Fruit fly (Drosophila melanogaster) whole organism, embryonic: ENCODE measurements around the gene CG12241.
A peak's percentile ranks its signal among the peaks of the same experiment; 100 is the strongest.

Experiments
- Bdp1 ChIP-seq: fragments of 200-800 bp; sonication (Bioruptor generic); optimal IDR thresholded peaks from 3 replicates; lab custom pipeline; 2016; ENCODE audit warnings: missing biosample characterization, missing genetic modification characterization
- CG10267 ChIP-seq: fragments of 200-800 bp; sonication (Bioruptor generic); optimal IDR thresholded peaks from 2 replicates; lab custom pipeline; 2018; ENCODE audit warnings: missing biosample characterization, mild to moderate bottlenecking, missing genetic modification characterization, moderate library complexity
- CG11398 ChIP-seq: fragments of 200-800 bp; sonication (Bioruptor generic); optimal IDR thresholded peaks from 2 replicates; lab custom pipeline; 2016; ENCODE audit warnings: missing biosample characterization, missing genetic modification characterization
- CG11504 ChIP-seq: fragments of 200-800 bp; sonication (Bioruptor generic); optimal IDR thresholded peaks from 3 replicates; lab custom pipeline; 2019; ENCODE audit warnings: missing biosample characterization, mild to moderate bottlenecking, missing genetic modification characterization, moderate library complexity
- CG11560 ChIP-seq: fragments of 200-800 bp; sonication (Bioruptor generic); IDR thresholded peaks from 3 replicates; pipeline ENCODE4 v1.3.6; 2022; ENCODE audit warnings: missing biosample characterization, missing genetic modification characterization
- CG11723 ChIP-seq: fragments of 200-800 bp; sonication (Bioruptor generic); optimal IDR thresholded peaks from 2 replicates; lab custom pipeline; 2017; ENCODE audit warnings: missing biosample characterization, mild to moderate bottlenecking, missing genetic modification characterization
- CG12219 ChIP-seq: fragments of 200-800 bp; sonication (Bioruptor generic); optimal IDR thresholded peaks from 3 replicates; lab custom pipeline; 2018; ENCODE audit warnings: missing biosample characterization, mild to moderate bottlenecking, missing genetic modification characterization
- CG15269 ChIP-seq: fragments of 200-800 bp; sonication (Bioruptor generic); optimal IDR thresholded peaks from 2 replicates; lab custom pipeline; 2018; ENCODE audit warnings: missing biosample characterization, mild to moderate bottlenecking, missing genetic modification characterization, moderate library complexity
- CG15479 ChIP-seq: fragments of 200-800 bp; sonication (Bioruptor generic); optimal IDR thresholded peaks from 3 replicates; lab custom pipeline; 2019; ENCODE audit warnings: missing biosample characterization, mild to moderate bottlenecking, missing genetic modification characterization, moderate library complexity
- CG15601 ChIP-seq: fragments of 200-800 bp; sonication (Bioruptor generic); optimal IDR thresholded peaks from 3 replicates; lab custom pipeline; 2019; ENCODE audit warnings: missing biosample characterization, mild to moderate bottlenecking, missing genetic modification characterization, moderate library complexity
- CG17361 ChIP-seq: fragments of 200-800 bp; sonication (Bioruptor generic); IDR thresholded peaks from 3 replicates; pipeline ENCODE4 v1.3.6; 2022; ENCODE audit warnings: missing biosample characterization, missing genetic modification characterization
- CG17385 ChIP-seq: fragments of 200-800 bp; sonication (Bioruptor generic); optimal IDR thresholded peaks from 3 replicates; lab custom pipeline; 2018; ENCODE audit warnings: missing biosample characterization, mild to moderate bottlenecking, missing genetic modification characterization
- CG18599 ChIP-seq: fragments of 200-800 bp; sonication (Bioruptor generic); optimal IDR thresholded peaks from 3 replicates; lab custom pipeline; 2017; ENCODE audit warnings: missing biosample characterization, missing genetic modification characterization, mild to moderate bottlenecking, moderate library complexity, missing genetic modification reagents
- CG2875 ChIP-seq: fragments of 200-800 bp; sonication (Bioruptor generic); optimal IDR thresholded peaks from 2 replicates; lab custom pipeline; 2017; ENCODE audit warnings: missing biosample characterization, mild to moderate bottlenecking, missing genetic modification characterization, missing genetic modification reagents
- CG32772 ChIP-seq: fragments of 200-800 bp; sonication (Bioruptor generic); IDR thresholded peaks from 2 replicates; pipeline ENCODE4 v1.3.6; 2022; ENCODE audit warnings: missing biosample characterization, missing genetic modification characterization
- CG34376 ChIP-seq: fragments of 200-800 bp; sonication (Bioruptor generic); optimal IDR thresholded peaks from 2 replicates; lab custom pipeline; 2018; ENCODE audit warnings: missing biosample characterization, mild to moderate bottlenecking, missing genetic modification characterization
- CG43689 ChIP-seq: fragments of 200-800 bp; sonication (Bioruptor generic); IDR thresholded peaks from 2 replicates; pipeline ENCODE4 v1.3.6; 2022; ENCODE audit warnings: missing biosample characterization, missing genetic modification characterization
- CG4617 ChIP-seq: fragments of 200-800 bp; sonication (Bioruptor generic); optimal IDR thresholded peaks from 3 replicates; lab custom pipeline; 2016; ENCODE audit warnings: missing biosample characterization, missing genetic modification characterization, borderline replicate concordance
- CG4854 ChIP-seq: fragments of 200-800 bp; sonication (Bioruptor generic); optimal IDR thresholded peaks from 2 replicates; lab custom pipeline; 2016; ENCODE audit warnings: missing biosample characterization, missing genetic modification characterization, inconsistent platforms
- CG6175 ChIP-seq: fragments of 200-800 bp; sonication (Bioruptor generic); IDR thresholded peaks from 3 replicates; pipeline ENCODE4 v1.3.6; 2022; ENCODE audit warnings: missing biosample characterization, missing genetic modification characterization
- CG6272 ChIP-seq: fragments of 200-800 bp; sonication (Bioruptor generic); IDR thresholded peaks from 2 replicates; pipeline ENCODE4 v1.3.6; 2022; ENCODE audit warnings: missing biosample characterization, missing genetic modification characterization
- CG6683 ChIP-seq: fragments of 200-800 bp; sonication (Bioruptor generic); optimal IDR thresholded peaks from 2 replicates; lab custom pipeline; 2017; ENCODE audit warnings: missing biosample characterization, mild to moderate bottlenecking, missing genetic modification characterization, missing genetic modification reagents
- CG6791 ChIP-seq: fragments of 200-800 bp; sonication (Bioruptor generic); IDR thresholded peaks from 3 replicates; pipeline ENCODE4 v1.3.6; 2022; ENCODE audit warnings: missing biosample characterization, missing genetic modification characterization; ENCODE audit not compliant: partially characterized antibody
- CG7963 ChIP-seq: fragments of 200-800 bp; sonication (Bioruptor generic); IDR thresholded peaks from 3 replicates; pipeline ENCODE4 v1.3.6; 2022; ENCODE audit warnings: missing biosample characterization, missing genetic modification characterization; ENCODE audit not compliant: partially characterized antibody
- CG8478 ChIP-seq: fragments of >200 bp; optimal IDR thresholded peaks from 2 replicates; lab custom pipeline; 2018
- CG8765 ChIP-seq: fragments of 200-800 bp; sonication (Bioruptor generic); IDR thresholded peaks from 2 replicates; pipeline ENCODE4 v1.3.6; 2022; ENCODE audit warnings: missing biosample characterization, missing genetic modification characterization
- CG9437 ChIP-seq: fragments of 200-800 bp; sonication (Bioruptor generic); optimal IDR thresholded peaks from 2 replicates; lab custom pipeline; 2018; ENCODE audit warnings: missing biosample characterization, mild to moderate bottlenecking, missing genetic modification characterization
- Dek ChIP-seq: fragments of 200-800 bp; sonication (Bioruptor generic); optimal IDR thresholded peaks from 3 replicates; lab custom pipeline; 2019; ENCODE audit warnings: missing biosample characterization, mild to moderate bottlenecking, missing genetic modification characterization, moderate library complexity
- Dip3 ChIP-seq: fragments of 200-800 bp; sonication (Bioruptor generic); optimal IDR thresholded peaks from 3 replicates; lab custom pipeline; 2016; ENCODE audit warnings: missing biosample characterization, missing genetic modification characterization
- Doc2 ChIP-seq: fragments of 200-800 bp; sonication (Bioruptor generic); IDR thresholded peaks from 2 replicates; pipeline ENCODE4 v1.3.6; 2022; ENCODE audit warnings: missing biosample characterization, missing genetic modification characterization
- Gug ChIP-seq: fragments of 200-800 bp; sonication (Bioruptor generic); IDR thresholded peaks from 4 replicates; pipeline ENCODE4 v1.3.6; 2022; ENCODE audit warnings: missing biosample characterization, missing genetic modification characterization
- H2.0 ChIP-seq: fragments of 200-800 bp; sonication (Bioruptor generic); IDR thresholded peaks from 2 replicates; pipeline ENCODE4 v1.3.6; 2022; ENCODE audit warnings: missing biosample characterization, missing genetic modification characterization
- HLH4C ChIP-seq: fragments of 200-800 bp; sonication (Bioruptor generic); IDR thresholded peaks from 3 replicates; pipeline ENCODE4 v1.3.6; 2022; ENCODE audit warnings: missing biosample characterization, missing genetic modification characterization; ENCODE audit not compliant: partially characterized antibody
- HLH54F ChIP-seq: fragments of 200-800 bp; sonication (Bioruptor generic); optimal IDR thresholded peaks from 3 replicates; lab custom pipeline; 2016; ENCODE audit warnings: missing biosample characterization, missing genetic modification characterization
- PHDP ChIP-seq: fragments of 200-800 bp; sonication (Bioruptor generic); optimal IDR thresholded peaks from 3 replicates; lab custom pipeline; 2018; ENCODE audit warnings: missing biosample characterization, mild to moderate bottlenecking, missing genetic modification characterization, moderate library complexity
- Ravus ChIP-seq: fragments of 200-800 bp; sonication (Bioruptor generic); IDR thresholded peaks from 2 replicates; pipeline ENCODE4 v1.3.6; 2022; ENCODE audit warnings: missing biosample characterization, missing genetic modification characterization
- Taf1 ChIP-seq: fragments of 200-800 bp; sonication (Bioruptor generic); IDR thresholded peaks from 2 replicates; pipeline ENCODE4 v1.3.6; 2022; ENCODE audit warnings: missing biosample characterization, missing genetic modification characterization
- YL-1 ChIP-seq: fragments of 200-800 bp; sonication (Bioruptor generic); optimal IDR thresholded peaks from 3 replicates; lab custom pipeline; 2017; ENCODE audit warnings: missing biosample characterization, mild to moderate bottlenecking, missing genetic modification characterization
- ara ChIP-seq: fragments of 200-800 bp; sonication (Bioruptor generic); IDR thresholded peaks from 2 replicates; pipeline ENCODE4 v1.3.6; 2022; ENCODE audit warnings: missing biosample characterization, missing genetic modification characterization
- dati ChIP-seq: fragments of 200-800 bp; sonication (Bioruptor generic); IDR thresholded peaks from 2 replicates; pipeline ENCODE4 v1.3.6; 2022; ENCODE audit warnings: missing biosample characterization, missing genetic modification characterization
- fd3F ChIP-seq: fragments of 200-800 bp; sonication (Bioruptor generic); optimal IDR thresholded peaks from 2 replicates; lab custom pipeline; 2018; ENCODE audit warnings: missing biosample characterization, mild to moderate bottlenecking, missing genetic modification characterization, moderate library complexity
- gfzf ChIP-seq: fragments of 200-800 bp; sonication (Bioruptor generic); optimal IDR thresholded peaks from 2 replicates; lab custom pipeline; 2016; ENCODE audit warnings: missing biosample characterization, mild to moderate bottlenecking, missing genetic modification characterization, moderate library complexity
- knrl ChIP-seq: fragments of 200-800 bp; sonication (Bioruptor generic); IDR thresholded peaks from 3 replicates; pipeline ENCODE4 v1.3.6; 2022; ENCODE audit warnings: missing biosample characterization, missing genetic modification characterization; ENCODE audit not compliant: partially characterized antibody
- pb ChIP-seq: fragments of 200-800 bp; sonication (Bioruptor generic); optimal IDR thresholded peaks from 3 replicates; lab custom pipeline; 2016; ENCODE audit warnings: missing biosample characterization, missing genetic modification characterization
- ranshi ChIP-seq: fragments of 200-800 bp; sonication (Bioruptor generic); IDR thresholded peaks from 2 replicates; pipeline ENCODE4 v1.3.6; 2022; ENCODE audit warnings: missing biosample characterization, missing genetic modification characterization
- sens ChIP-seq: fragments of 200-800 bp; sonication (Bioruptor generic); peaks from one replicate; lab custom pipeline; 2016; ENCODE audit warnings: missing biosample characterization, missing genetic modification characterization
- sens-2 ChIP-seq: fragments of 200-800 bp; sonication (Bioruptor generic); IDR thresholded peaks from 2 replicates; pipeline ENCODE4 v1.3.6; 2022; ENCODE audit warnings: missing biosample characterization, missing genetic modification characterization
- so ChIP-seq: fragments of 200-800 bp; sonication (Bioruptor generic); IDR thresholded peaks from 3 replicates; pipeline ENCODE4 v1.3.6; 2022; ENCODE audit warnings: missing biosample characterization, missing genetic modification characterization
- twi ChIP-seq: fragments of 200-800 bp; optimal IDR thresholded peaks from 2 replicates; lab custom pipeline; 2019; ENCODE audit warnings: missing biosample characterization, mild to moderate bottlenecking, missing genetic modification characterization, moderate library complexity
- vvl ChIP-seq: fragments of 200-800 bp; sonication (Bioruptor generic); IDR thresholded peaks from 2 replicates; pipeline ENCODE4 v1.3.6; 2022; ENCODE audit warnings: missing biosample characterization, missing genetic modification characterization
- wor ChIP-seq: fragments of 200-800 bp; sonication (Bioruptor generic); IDR thresholded peaks from 2 replicates; pipeline ENCODE4 v1.3.6; 2022; ENCODE audit warnings: missing biosample characterization, missing genetic modification characterization

CG12241 gene

dm6 chr3R:15250454-15250853 is 31.4 kb downstream of the CG12241 start (continued):
- TF ChIP-seq Ravus (peak; percentile 20), gfzf (no peak), HLH4C (GFP tag; lab: Robert Waterston, UW) (no peak), CG12219 (GFP tag; lab: Kevin White, UChicago) (peak; percentile 23), Taf1 (GFP tag; lab: Robert Waterston, UW) (peak; percentile 67), CG15269 (tag; lab: Kevin White, UChicago) (no peak), PHDP (no peak), CG6272 (GFP tag; lab: Robert Waterston, UW) (peak; percentile 53), CG32772 (peak; percentile 69), CG11504 (tag; lab: Kevin White, UChicago) (no peak), sens-2 (GFP tag; lab: Robert Waterston, UW) (no peak), CG8765 (GFP tag; lab: Robert Waterston, UW) (no peak), CG10267 (peak; percentile 39), Bdp1 (GFP tag; lab: Kevin White, UChicago) (peak; percentile 18), CG6791 (GFP tag; lab: Robert Waterston, UW) (no peak), knrl (GFP tag; lab: Robert Waterston, UW) (no peak), CG11560 (tag; lab: Robert Waterston, UW) (no peak), CG18599 (GFP tag; lab: Kevin White, UChicago) (peak; percentile 94), ranshi (GFP tag; lab: Robert Waterston, UW) (peak; percentile 72), fd3F (no peak), Doc2 (GFP tag; lab: Robert Waterston, UW) (0 out of 2 replicates have a peak, but pooled peaks have one; percentile 5), Gug (GFP tag; lab: Robert Waterston, UW) (peak; percentile 67), sens (GFP tag; lab: Kevin White, UChicago) (peak; percentile 76), CG2875 (no peak), CG34376 (GFP tag; lab: Kevin White, UChicago) (peak; percentile 41), twi (no peak), CG6175 (GFP tag; lab: Robert Waterston, UW) (0 out of 3 replicates have a peak, but pooled peaks have one; percentile 57), YL-1 (GFP tag; lab: Kevin White, UChicago) (peak; percentile 5), CG6683 (GFP tag; lab: Kevin White, UChicago) (peak; percentile 59), HLH54F (GFP tag; lab: Kevin White, UChicago) (peak; percentile 32), CG7963 (GFP tag; lab: Robert Waterston, UW) (no peak), vvl (GFP tag; lab: Robert Waterston, UW) (peak; percentile 84), Dek (peak; percentile 74), CG11398 (GFP tag; lab: Kevin White, UChicago) (no peak), CG17361 (GFP tag; lab: Robert Waterston, UW) (no peak), wor (GFP tag; lab: Robert Waterston, UW) (peak; percentile 44; the same call in 1 of the 2 replicates), CG4617 (GFP tag; lab: Kevin White, UChicago) (no peak), CG9437 (GFP tag; lab: Kevin White, UChicago) (peak; percentile 41), pb (GFP tag; lab: Kevin White, UChicago) (no peak), so (peak; percentile 73; the same call in 1 of the 3 replicates), Dip3 (GFP tag; lab: Kevin White, UChicago) (peak; percentile 34), CG4854 (GFP tag; lab: Kevin White, UChicago) (no peak), CG43689 (GFP tag; lab: Robert Waterston, UW) (0 out of 2 replicates have a peak, but pooled peaks have one; percentile 29), H2.0 (peak; percentile 58), ara (peak; percentile 52), CG15479 (GFP tag; lab: Kevin White, UChicago) (no peak), CG8478 (lab: Kevin White, UChicago) (no peak), CG17385 (GFP tag; lab: Kevin White, UChicago) (no peak), dati (GFP tag; lab: Robert Waterston, UW) (peak; percentile 49; the same call in 1 of the 2 replicates), CG15601 (tag; lab: Kevin White, UChicago) (no peak), CG11723 (no peak)
